Fruit fly (Drosophila melanogaster) S2 (cell line): ENCODE results near the gene Herc4.

ENCODE experiments used
- CG8478 ChIP-seq: fragments of >200 bp; optimal IDR thresholded peaks from 2 replicates; lab custom pipeline; 2018
- CTCF ChIP-seq, 2 experiments: fragments of >200 bp; optimal IDR thresholded peaks; 2 replicates each; lab custom pipeline; 2018

DNA sequence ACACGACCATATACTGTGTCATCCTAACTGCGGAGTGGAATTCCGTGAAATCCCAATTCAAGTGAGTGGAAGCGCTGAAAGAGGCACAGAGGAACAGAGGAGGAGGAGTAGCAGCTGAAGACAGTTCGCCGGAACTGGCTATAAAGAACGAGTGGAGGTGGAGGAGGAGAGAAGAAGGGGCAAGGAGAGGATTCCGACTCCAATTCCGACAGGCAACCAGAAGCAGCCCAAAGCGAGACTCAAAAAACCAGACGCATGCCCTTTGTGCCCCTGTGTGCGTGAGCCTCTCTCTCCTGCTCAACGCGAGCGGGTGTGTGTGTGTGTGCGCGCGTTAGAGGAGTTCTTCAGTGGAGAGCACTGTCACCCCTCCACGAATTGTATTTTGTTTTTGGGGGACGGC lies 35.9 kb downstream of the Herc4 start:
- TF ChIP-seq CTCF (optimal IDR thresholded peaks at IDR 0.05; lab: Kevin White, UChicago) (no peak), CG8478 (lab: Kevin White, UChicago) (no peak)
